Fruit fly (Drosophila melanogaster): Measurements from ENCODE around the gene mRpL22.

mRpL22 gene

dm6 chrX:16813226-16813625, 29.5 kb downstream of the mRpL22 start (continued):
- TF ChIP-seq CG10147 (GFP tag; optimal IDR thresholded peaks at IDR 0.05) = no peak
- TF ChIP-seq CG7987 (GFP tag; optimal IDR thresholded peaks at IDR 0.05) = no peak
- TF ChIP-seq gro (GFP tag; optimal IDR thresholded peaks at IDR 0.05) = no peak
- TF ChIP-seq PHDP (tag; optimal IDR thresholded peaks at IDR 0.05) = peak; percentile 21
- no peak for TF ChIP-seq Hr39 (optimal IDR thresholded peaks at IDR 0.05)
- TF ChIP-seq maf-S (GFP tag; optimal IDR thresholded peaks at IDR 0.05) = no peak
- no peak for TF ChIP-seq CG33213 (GFP tag; optimal IDR thresholded peaks at IDR 0.05)
- no peak for TF ChIP-seq CG13287 (GFP tag; IDR thresholded peaks at IDR 0.05; ENCODE audit: partially characterized antibody)
- peak; percentile 46; the same call in 1 of the 2 replicates for TF ChIP-seq CG31441 (GFP tag; IDR thresholded peaks at IDR 0.05)
- TF ChIP-seq CG2199 (GFP tag; IDR thresholded peaks at IDR 0.05) = no peak
- TF ChIP-seq hkb (optimal IDR thresholded peaks at IDR 0.05) = no peak
- TF ChIP-seq hkb (GFP tag; IDR thresholded peaks at IDR 0.05) = peak; percentile 32; the same call in 1 of the 2 replicates
- peak; percentile 35 for TF ChIP-seq grau (tag; optimal IDR thresholded peaks at IDR 0.05)
- TF ChIP-seq CG2712 (tag; optimal IDR thresholded peaks at IDR 0.05) = peak; percentile 45
- peak; percentile 55 for TF ChIP-seq dmrt99B (tag; optimal IDR thresholded peaks at IDR 0.05)
- no peak for TF ChIP-seq Fer1 (GFP tag; optimal IDR thresholded peaks at IDR 0.05)
- TF ChIP-seq kah (GFP tag; optimal IDR thresholded peaks at IDR 0.05) = no peak
- no peak for TF ChIP-seq HLH3B (GFP tag; IDR thresholded peaks at IDR 0.05)
- no peak for TF ChIP-seq cato (GFP tag; optimal IDR thresholded peaks at IDR 0.05; ENCODE audit: borderline replicate concordance)
- TF ChIP-seq bsh (GFP tag; optimal IDR thresholded peaks at IDR 0.05) = peak in 1 of 2 experiments; percentile 27
- no peak for TF ChIP-seq wdn (GFP tag; IDR thresholded peaks at IDR 0.05)
- no peak for TF ChIP-seq Bgb (GFP tag; IDR thresholded peaks at IDR 0.05; ENCODE audit: partially characterized antibody)
- TF ChIP-seq CG9437 (GFP tag; optimal IDR thresholded peaks at IDR 0.05) = peak; percentile 7
- no peak for TF ChIP-seq zen2 (GFP tag; IDR thresholded peaks at IDR 0.05; ENCODE audit: partially characterized antibody)
- no peak for TF ChIP-seq Max (GFP tag; optimal IDR thresholded peaks at IDR 0.05)
- TF ChIP-seq CG1602 (GFP tag; optimal IDR thresholded peaks at IDR 0.05) = peak; percentile 6
- TF ChIP-seq Hr51 (GFP tag; optimal IDR thresholded peaks at IDR 0.05) = peak in 1 of 2 experiments; percentile 66
- no peak for TF ChIP-seq Side (GFP tag; optimal IDR thresholded peaks at IDR 0.05)
- TF ChIP-seq CG3726 (GFP tag; IDR thresholded peaks at IDR 0.05) = no peak
- TF ChIP-seq CG14965 (GFP tag; optimal IDR thresholded peaks at IDR 0.05; ENCODE audit: borderline replicate concordance) = no peak
- no peak for TF ChIP-seq Ravus (GFP tag; IDR thresholded peaks at IDR 0.05)
- TF ChIP-seq CG5953 (GFP tag; IDR thresholded peaks at IDR 0.05) = no peak
- TF ChIP-seq CG12219 (GFP tag; optimal IDR thresholded peaks at IDR 0.05) = no peak
- no peak for TF ChIP-seq CG15696 (tag; optimal IDR thresholded peaks at IDR 0.05)
- peak; percentile 4 for TF ChIP-seq tap (tag; optimal IDR thresholded peaks at IDR 0.05)
- peak; percentile 46 for TF ChIP-seq Sox102F (GFP tag; optimal IDR thresholded peaks at IDR 0.05)
- TF ChIP-seq NC2β (GFP tag; optimal IDR thresholded peaks at IDR 0.05) = no peak
- no peak for TF ChIP-seq CG13123 (GFP tag; optimal IDR thresholded peaks at IDR 0.05)
- no peak for TF ChIP-seq trh (GFP tag; optimal IDR thresholded peaks at IDR 0.05)
- TF ChIP-seq Drgx (GFP tag; IDR thresholded peaks at IDR 0.05) = no peak
- no peak for TF ChIP-seq CG5180 (GFP tag; optimal IDR thresholded peaks at IDR 0.05)
- no peak for TF ChIP-seq CG4282 (GFP tag; optimal IDR thresholded peaks at IDR 0.05)

DNA sequence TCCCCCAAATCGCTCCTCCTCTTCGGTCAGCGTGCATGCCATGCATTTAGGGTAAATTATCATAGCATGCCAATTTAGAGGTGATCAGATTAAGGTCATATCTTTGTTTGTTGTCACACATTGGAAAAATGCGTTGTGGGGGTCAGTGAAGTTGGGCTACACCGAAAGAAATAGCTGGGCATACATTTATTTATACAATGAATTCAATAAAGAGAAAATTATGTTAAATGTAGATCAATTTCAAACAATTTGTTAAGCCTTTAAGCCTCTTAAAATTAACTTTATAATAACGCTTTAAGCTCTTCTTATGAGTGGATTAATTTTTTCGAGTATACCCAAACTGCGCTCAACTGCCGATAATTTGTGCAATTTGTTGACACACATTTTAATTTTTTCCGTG, 30.6 kb downstream of the mRpL22 start:
- peak; percentile 9 for TF ChIP-seq phol (tag; optimal IDR thresholded peaks at IDR 0.05)
- TF ChIP-seq Ets65A (GFP tag) = peak; percentile 57
- no peak for TF ChIP-seq gsb (GFP tag; IDR thresholded peaks at IDR 0.05)
- no peak for TF ChIP-seq NC2β (GFP tag; optimal IDR thresholded peaks at IDR 0.05)
- TF ChIP-seq Hr51 (GFP tag; optimal IDR thresholded peaks at IDR 0.05) = peak in 1 of 2 experiments; percentile 20
- peak; percentile 20 for TF ChIP-seq CG7839 (tag; optimal IDR thresholded peaks at IDR 0.05)
- TF ChIP-seq CG15269 (tag; optimal IDR thresholded peaks at IDR 0.05) = peak; percentile 8
- 0 out of 3 replicates have a peak, but pooled peaks have one; percentile 9 for TF ChIP-seq CG17361 (GFP tag; IDR thresholded peaks at IDR 0.05)
- TF ChIP-seq Bteb2 (GFP tag; optimal IDR thresholded peaks at IDR 0.05) = no peak
- no peak for TF ChIP-seq prd (optimal IDR thresholded peaks at IDR 0.05)
- TF ChIP-seq prd (GFP tag; IDR thresholded peaks at IDR 0.05) = 0 out of 3 replicates have a peak, but pooled peaks have one; percentile 12
- no peak for TF ChIP-seq CG6689 (GFP tag; IDR thresholded peaks at IDR 0.05)
- peak; percentile 37 for TF ChIP-seq CG11504 (tag; optimal IDR thresholded peaks at IDR 0.05)
- peak; percentile 2 for TF ChIP-seq bcd (GFP tag; optimal IDR thresholded peaks at IDR 0.05)

Data from whole organism, embryonic.